Fruit fly (Drosophila melanogaster) whole organism, embryonic: ENCODE results near the gene Cdc50.

Experiments
- Blimp-1 ChIP-seq: fragments of 200-800 bp; sonication (Bioruptor generic); optimal IDR thresholded peaks from 3 replicates; lab custom pipeline; 2018; ENCODE audit warnings: missing biosample characterization, missing genetic modification characterization, mild to moderate bottlenecking, moderate library complexity, missing genetic modification reagents
- Bteb2 ChIP-seq: fragments of 200-800 bp; sonication (Bioruptor generic); optimal IDR thresholded peaks from 2 replicates; lab custom pipeline; 2016; ENCODE audit warnings: missing biosample characterization, missing genetic modification characterization
- CG10654 ChIP-seq: fragments of 200-800 bp; sonication (Bioruptor generic); optimal IDR thresholded peaks from 2 replicates; lab custom pipeline; 2016; ENCODE audit warnings: missing biosample characterization, missing genetic modification characterization
- CG10979 ChIP-seq: fragments of 200-800 bp; sonication (Bioruptor generic); optimal IDR thresholded peaks from 2 replicates; lab custom pipeline; 2018; ENCODE audit warnings: missing biosample characterization, mild to moderate bottlenecking, missing genetic modification characterization, moderate library complexity
- CG12071 ChIP-seq: fragments of 200-800 bp; sonication (Bioruptor generic); optimal IDR thresholded peaks from 3 replicates; lab custom pipeline; 2018; ENCODE audit warnings: missing biosample characterization, mild to moderate bottlenecking, missing genetic modification characterization
- CG1233 ChIP-seq: fragments of 200-800 bp; sonication (Bioruptor generic); optimal IDR thresholded peaks from 4 replicates; lab custom pipeline; 2018; ENCODE audit warnings: missing biosample characterization, mild to moderate bottlenecking, missing genetic modification characterization
- CG12769 ChIP-seq: fragments of 200-800 bp; sonication (Bioruptor generic); optimal IDR thresholded peaks from 2 replicates; lab custom pipeline; 2019; ENCODE audit warnings: missing biosample characterization, mild to moderate bottlenecking, missing genetic modification characterization, moderate library complexity
- CG13894 ChIP-seq: fragments of 200-800 bp; sonication (Bioruptor generic); optimal IDR thresholded peaks from 3 replicates; lab custom pipeline; 2018; ENCODE audit warnings: missing biosample characterization, mild to moderate bottlenecking, missing genetic modification characterization, moderate library complexity
- CG14667 ChIP-seq: fragments of 200-800 bp; sonication (Bioruptor generic); IDR thresholded peaks from 2 replicates; pipeline ENCODE4 v1.3.6; 2022; ENCODE audit warnings: missing biosample characterization, missing genetic modification characterization
- CG14710 ChIP-seq: fragments of 200-800 bp; sonication (Bioruptor generic); optimal IDR thresholded peaks from 3 replicates; lab custom pipeline; 2019; ENCODE audit warnings: missing biosample characterization, mild to moderate bottlenecking, missing genetic modification characterization, moderate library complexity
- CG15601 ChIP-seq: fragments of 200-800 bp; sonication (Bioruptor generic); optimal IDR thresholded peaks from 3 replicates; lab custom pipeline; 2019; ENCODE audit warnings: missing biosample characterization, mild to moderate bottlenecking, missing genetic modification characterization, moderate library complexity
- CG1603 ChIP-seq: fragments of 200-800 bp; sonication (Bioruptor generic); optimal IDR thresholded peaks from 2 replicates; lab custom pipeline; 2019; ENCODE audit warnings: missing biosample characterization, mild to moderate bottlenecking, missing genetic modification characterization, moderate library complexity
- CG17385 ChIP-seq: fragments of 200-800 bp; sonication (Bioruptor generic); optimal IDR thresholded peaks from 3 replicates; lab custom pipeline; 2018; ENCODE audit warnings: missing biosample characterization, mild to moderate bottlenecking, missing genetic modification characterization
- CG17612 ChIP-seq: fragments of 200-800 bp; sonication (Bioruptor generic); IDR thresholded peaks from 2 replicates; pipeline ENCODE4 v1.3.6; 2022; ENCODE audit warnings: missing biosample characterization, missing genetic modification characterization
- CG17829 ChIP-seq: fragments of 200-800 bp; optimal IDR thresholded peaks from 2 replicates; lab custom pipeline; 2019; ENCODE audit warnings: missing biosample characterization, mild to moderate bottlenecking, missing genetic modification characterization, moderate library complexity
- CG2712 ChIP-seq: fragments of 200-800 bp; optimal IDR thresholded peaks from 3 replicates; lab custom pipeline; 2019; ENCODE audit warnings: missing biosample characterization, mild to moderate bottlenecking, missing genetic modification characterization, moderate library complexity
- CG30403 ChIP-seq: fragments of 200-800 bp; sonication (Bioruptor generic); optimal IDR thresholded peaks from 3 replicates; lab custom pipeline; 2016; ENCODE audit warnings: missing biosample characterization, missing genetic modification characterization
- CG31365 ChIP-seq: fragments of 200-800 bp; sonication (Bioruptor generic); optimal IDR thresholded peaks from 2 replicates; lab custom pipeline; 2018; ENCODE audit warnings: missing biosample characterization, mild to moderate bottlenecking, missing genetic modification characterization
- CG33557 ChIP-seq: fragments of 200-800 bp; sonication (Bioruptor generic); optimal IDR thresholded peaks from 2 replicates; lab custom pipeline; 2019; ENCODE audit warnings: missing biosample characterization, mild to moderate bottlenecking, missing genetic modification characterization, moderate library complexity
- CG3726 ChIP-seq: fragments of 200-800 bp; sonication (Bioruptor generic); IDR thresholded peaks from 3 replicates; pipeline ENCODE4, ENCODE4 v1.3.6; 2022; ENCODE audit warnings: missing biosample characterization, missing genetic modification characterization
- CG4424 ChIP-seq: fragments of 200-800 bp; sonication (Bioruptor generic); optimal IDR thresholded peaks from 3 replicates; lab custom pipeline; 2016; ENCODE audit warnings: missing biosample characterization, missing genetic modification characterization
- CG6683 ChIP-seq: fragments of 200-800 bp; sonication (Bioruptor generic); optimal IDR thresholded peaks from 2 replicates; lab custom pipeline; 2017; ENCODE audit warnings: missing biosample characterization, mild to moderate bottlenecking, missing genetic modification characterization, missing genetic modification reagents
- CG6791 ChIP-seq: fragments of 200-800 bp; sonication (Bioruptor generic); IDR thresholded peaks from 3 replicates; pipeline ENCODE4 v1.3.6; 2022; ENCODE audit warnings: missing biosample characterization, missing genetic modification characterization; ENCODE audit not compliant: partially characterized antibody
- CG8290 ChIP-seq, 3 experiments: fragments of 200-800 bp; sonication (Bioruptor generic); optimal IDR thresholded peaks; 2 replicates each; lab custom pipeline; 2016 to 2019; ENCODE audit warnings: missing biosample characterization in 3 of 3, missing genetic modification characterization in 3 of 3, mild to moderate bottlenecking in 2 of 3, moderate library complexity in 1 of 3
- CG8478 ChIP-seq: fragments of >200 bp; optimal IDR thresholded peaks from 2 replicates; lab custom pipeline; 2018
- HHEX ChIP-seq: fragments of 200-800 bp; sonication (Bioruptor generic); optimal IDR thresholded peaks from 3 replicates; lab custom pipeline; 2017; ENCODE audit warnings: missing biosample characterization, mild to moderate bottlenecking, missing genetic modification characterization, missing genetic modification reagents
- HLH54F ChIP-seq: fragments of 200-800 bp; sonication (Bioruptor generic); optimal IDR thresholded peaks from 3 replicates; lab custom pipeline; 2016; ENCODE audit warnings: missing biosample characterization, missing genetic modification characterization
- Hr3 ChIP-seq: fragments of 200-800 bp; sonication (Bioruptor generic); optimal IDR thresholded peaks from 3 replicates; lab custom pipeline; 2016; ENCODE audit warnings: missing biosample characterization, missing genetic modification characterization
- Trl ChIP-seq, 3 experiments: fragments of >200 bp in 2 of 3; fragments of 200-800 bp in 1 of 3; sonication (Bioruptor generic) in 1 of 3; optimal IDR thresholded peaks; 2 replicates in 1 of 3; 3 replicates in 2 of 3; lab custom pipeline; 2016 to 2017; ENCODE audit warnings: missing biosample characterization in 1 of 3, missing genetic modification characterization in 1 of 3
- Usf ChIP-seq: fragments of 200-800 bp; sonication (Bioruptor generic); optimal IDR thresholded peaks from 2 replicates; lab custom pipeline; 2017; ENCODE audit warnings: missing genotype, missing biosample characterization, missing genetic modification characterization
- YL-1 ChIP-seq: fragments of 200-800 bp; sonication (Bioruptor generic); optimal IDR thresholded peaks from 3 replicates; lab custom pipeline; 2017; ENCODE audit warnings: missing biosample characterization, mild to moderate bottlenecking, missing genetic modification characterization
- ato ChIP-seq: fragments of 200-800 bp; sonication (Bioruptor generic); IDR thresholded peaks from 2 replicates; pipeline ENCODE4 v1.3.6; 2022; ENCODE audit warnings: missing biosample characterization, missing genetic modification characterization; ENCODE audit not compliant: partially characterized antibody
- cg ChIP-seq: fragments of 200-800 bp; sonication (Bioruptor generic); optimal IDR thresholded peaks from 3 replicates; lab custom pipeline; 2019; ENCODE audit warnings: missing biosample characterization, mild to moderate bottlenecking, missing genetic modification characterization, moderate library complexity
- crol ChIP-seq: fragments of 200-800 bp; sonication (Bioruptor generic); IDR thresholded peaks from 2 replicates; pipeline ENCODE4 v1.3.6; 2022; ENCODE audit warnings: missing biosample characterization, missing genetic modification characterization
- cwo ChIP-seq: fragments of 200-800 bp; sonication (Bioruptor generic); optimal IDR thresholded peaks from 3 replicates; lab custom pipeline; 2017; ENCODE audit warnings: missing biosample characterization, missing genetic modification characterization, mild to moderate bottlenecking, moderate library complexity, missing genetic modification reagents
- kni ChIP-seq: fragments of 200-800 bp; sonication (Bioruptor generic); optimal IDR thresholded peaks from 3 replicates; lab custom pipeline; 2017; ENCODE audit warnings: mild to moderate bottlenecking, missing biosample characterization, missing genetic modification reagents, missing genetic modification characterization
- phol ChIP-seq: fragments of 200-800 bp; sonication (Bioruptor generic); optimal IDR thresholded peaks from 3 replicates; lab custom pipeline; 2018; ENCODE audit warnings: missing biosample characterization, mild to moderate bottlenecking, missing genetic modification characterization, moderate library complexity
- prd ChIP-seq, 3 experiments: fragments of >200 bp in 2 of 3; fragments of 200-800 bp in 1 of 3; sonication (Bioruptor generic) in 1 of 3; optimal IDR thresholded peaks in 2 of 3; IDR thresholded peaks in 1 of 3; 2 replicates in 2 of 3; 3 replicates in 1 of 3; pipeline versions ENCODE4 v1.3.6 to Lab custom; 2017 to 2022; ENCODE audit warnings: missing biosample characterization in 1 of 3, missing genetic modification characterization in 1 of 3
- ranshi ChIP-seq: fragments of 200-800 bp; sonication (Bioruptor generic); IDR thresholded peaks from 2 replicates; pipeline ENCODE4 v1.3.6; 2022; ENCODE audit warnings: missing biosample characterization, missing genetic modification characterization
- sens ChIP-seq: fragments of 200-800 bp; sonication (Bioruptor generic); peaks from one replicate; lab custom pipeline; 2016; ENCODE audit warnings: missing biosample characterization, missing genetic modification characterization
- seq ChIP-seq: fragments of 200-800 bp; sonication (Bioruptor generic); IDR thresholded peaks from 2 replicates; pipeline ENCODE4 v1.3.6; 2022; ENCODE audit warnings: missing biosample characterization, missing genetic modification characterization
- so ChIP-seq: fragments of 200-800 bp; sonication (Bioruptor generic); IDR thresholded peaks from 3 replicates; pipeline ENCODE4 v1.3.6; 2022; ENCODE audit warnings: missing biosample characterization, missing genetic modification characterization
- stwl ChIP-seq: fragments of 200-800 bp; sonication (Bioruptor generic); optimal IDR thresholded peaks from 3 replicates; lab custom pipeline; 2018; ENCODE audit warnings: missing biosample characterization, mild to moderate bottlenecking, missing genetic modification characterization, moderate library complexity
- tap ChIP-seq: fragments of 200-800 bp; optimal IDR thresholded peaks from 3 replicates; lab custom pipeline; 2019; ENCODE audit warnings: missing biosample characterization, mild to moderate bottlenecking, missing genetic modification characterization, moderate library complexity
- tio ChIP-seq: fragments of 200-800 bp; sonication (Bioruptor generic); optimal IDR thresholded peaks from 2 replicates; lab custom pipeline; 2017; ENCODE audit warnings: missing biosample characterization, missing genetic modification characterization, inconsistent platforms
- vvl ChIP-seq: fragments of 200-800 bp; sonication (Bioruptor generic); IDR thresholded peaks from 2 replicates; pipeline ENCODE4 v1.3.6; 2022; ENCODE audit warnings: missing biosample characterization, missing genetic modification characterization

The Cdc50 gene

dm6 chrX:16456582-16456981 lies 15.5 kb upstream of the Cdc50 start:
- TF ChIP-seq CG4424 (GFP tag; lab: Kevin White, UChicago) (no peak), CG12071 (GFP tag; lab: Kevin White, UChicago) (no peak), CG13894 (peak; percentile 3), CG10979 (peak; percentile 2), vvl (peak; percentile 32; the same call in 1 of the 2 replicates), CG17612 (no peak), CG14667 (GFP tag; lab: Robert Waterston, UW) (no peak), CG8478 (lab: Kevin White, UChicago) (no peak), CG6683 (GFP tag; lab: Kevin White, UChicago) (no peak), CG6791 (peak; percentile 72; the same call in 2 of the 3 replicates), Hr3 (GFP tag; lab: Kevin White, UChicago) (no peak), sens (peak; percentile 1), cg (peak; percentile 50), Usf (GFP tag; lab: Kevin White, UChicago) (no peak), ato (GFP tag; lab: Robert Waterston, UW) (0 out of 2 replicates have a peak, but pooled peaks have one; percentile 52), CG17385 (GFP tag; lab: Kevin White, UChicago) (peak; percentile 73), seq (GFP tag; lab: Robert Waterston, UW) (no peak), CG1233 (GFP tag; lab: Kevin White, UChicago) (no peak), prd (optimal IDR thresholded peaks at IDR 0.05; lab: Kevin White, UChicago) (no peak), prd (GFP tag; IDR thresholded peaks at IDR 0.05; lab: Robert Waterston, UW) (no peak), CG17829 (peak; percentile 100), kni (GFP tag; lab: Kevin White, UChicago) (peak; percentile 81), tio (GFP tag; lab: Kevin White, UChicago) (no peak), so (GFP tag; lab: Robert Waterston, UW) (no peak), CG1603 (tag; lab: Kevin White, UChicago) (peak; percentile 42), CG15601 (tag; lab: Kevin White, UChicago) (peak; percentile 4), CG2712 (peak; percentile 31), CG8290 (GFP tag; optimal IDR thresholded peaks at IDR 0.05; lab: Kevin White, UChicago) (peak; percentile 94), CG8290 (tag; optimal IDR thresholded peaks at IDR 0.05; lab: Kevin White, UChicago) (peak; percentile 41 to 56), Bteb2 (GFP tag; lab: Kevin White, UChicago) (no peak), CG31365 (no peak), CG12769 (peak; percentile 6), Trl (optimal IDR thresholded peaks at IDR 0.05; lab: Kevin White, UChicago) (peak in 1 of 2 experiments; percentile 13), Trl (GFP tag; optimal IDR thresholded peaks at IDR 0.05; lab: Kevin White, UChicago) (no peak), tap (tag; lab: Kevin White, UChicago) (no peak), CG3726 (GFP tag; lab: Robert Waterston, UW) (no peak), CG30403 (GFP tag; lab: Kevin White, UChicago) (no peak), stwl (tag; lab: Kevin White, UChicago) (peak; percentile 47), phol (peak; percentile 13), CG14710 (peak; percentile 1), CG10654 (no peak), Blimp-1 (GFP tag; lab: Kevin White, UChicago) (peak; percentile 91)

- TF ChIP-seq crol (peak; percentile 60), CG17385 (GFP tag; lab: Kevin White, UChicago) (peak; percentile 56), CG33557 (GFP tag; lab: Kevin White, UChicago) (no peak), HLH54F (GFP tag; lab: Kevin White, UChicago) (no peak), ranshi (GFP tag; lab: Robert Waterston, UW) (no peak), YL-1 (GFP tag; lab: Kevin White, UChicago) (no peak), HHEX (GFP tag; lab: Kevin White, UChicago) (no peak), cwo (GFP tag; lab: Kevin White, UChicago) (no peak)
- TF ChIP-seq, all 482 proteins: peak for 2
Observed at dm6 chrX:16449316-16449715, 8.2 kb upstream of the Cdc50 start.
